1 fruit fly cellular context compared by ENCODE assay signal in the genomic region with DNA sequence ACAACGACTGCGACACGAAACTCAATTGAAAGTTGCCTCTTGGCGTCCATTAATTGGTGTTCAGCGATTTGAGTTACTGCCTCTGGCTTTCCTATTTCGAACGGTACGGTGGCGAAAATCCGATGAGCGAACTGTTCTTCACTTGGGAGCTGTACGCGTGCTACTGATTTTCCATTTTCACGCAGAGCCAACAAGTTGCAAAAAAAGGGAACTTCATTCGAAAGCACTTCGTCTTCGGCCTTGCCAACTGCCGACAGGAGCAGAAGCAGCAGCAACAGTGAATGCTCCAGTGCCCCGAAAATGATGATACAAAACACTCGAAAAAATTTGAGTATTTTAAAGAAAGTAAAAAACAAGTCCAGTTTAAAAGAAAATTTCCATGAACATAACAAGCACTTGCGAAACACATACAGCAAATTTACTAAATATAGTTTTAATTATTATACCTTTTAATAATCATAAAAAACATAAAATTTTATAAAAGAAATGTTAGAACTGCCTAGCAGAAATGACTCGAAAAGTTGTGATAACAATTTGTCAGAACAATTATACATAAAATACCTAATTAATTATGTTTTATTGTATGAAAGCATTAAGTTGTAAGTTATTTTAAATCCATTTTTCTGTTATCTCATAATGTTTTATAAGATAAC.
TF ChIP-seq lines count a peak whose summit lies in the region.

No protein-coding gene starts in this region.

TF ChIP-seq in whole organism, embryonic, 481 proteins besides CTCF, POLR2A, EP300 and RAD21 (continued from another document and continues in another):
- no peak for TF ChIP-seq cg (GFP tag; optimal IDR thresholded peaks at IDR 0.05; lab: Kevin White, UChicago)
- no peak for TF ChIP-seq CG3407 (GFP tag; optimal IDR thresholded peaks at IDR 0.05; lab: Kevin White, UChicago)
- TF ChIP-seq CG16863 (GFP tag; optimal IDR thresholded peaks at IDR 0.05; lab: Kevin White, UChicago): no peak
- no peak for TF ChIP-seq Dad (GFP tag; optimal IDR thresholded peaks at IDR 0.05; lab: Kevin White, UChicago)
- TF ChIP-seq stc (GFP tag; IDR thresholded peaks at IDR 0.05; lab: Robert Waterston, UW): no peak
- no peak for TF ChIP-seq sd (tag; optimal IDR thresholded peaks at IDR 0.05; lab: Kevin White, UChicago)
- TF ChIP-seq CG1647 (GFP tag; optimal IDR thresholded peaks at IDR 0.05; lab: Kevin White, UChicago): no peak
- no peak for TF ChIP-seq mld (GFP tag; IDR thresholded peaks at IDR 0.05; lab: Robert Waterston, UW; ENCODE audit: partially characterized antibody)
- TF ChIP-seq CG6765 (GFP tag; optimal IDR thresholded peaks at IDR 0.05; lab: Kevin White, UChicago): peak; percentile 53
- no peak for TF ChIP-seq CG11398 (GFP tag; optimal IDR thresholded peaks at IDR 0.05; lab: Kevin White, UChicago)
- TF ChIP-seq bcd (GFP tag; optimal IDR thresholded peaks at IDR 0.05; lab: Kevin White, UChicago): peak; percentile 49
- no peak for TF ChIP-seq CG14965 (GFP tag; optimal IDR thresholded peaks at IDR 0.05; lab: Kevin White, UChicago; ENCODE audit: borderline replicate concordance)
- no peak for TF ChIP-seq shn (GFP tag; optimal IDR thresholded peaks at IDR 0.05; lab: Kevin White, UChicago)
- no peak for TF ChIP-seq CG4282 (GFP tag; optimal IDR thresholded peaks at IDR 0.05; lab: Kevin White, UChicago)
- TF ChIP-seq kay (GFP tag; optimal IDR thresholded peaks at IDR 0.05; lab: Kevin White, UChicago): no peak
- TF ChIP-seq dysf (GFP tag; IDR thresholded peaks at IDR 0.05; lab: Robert Waterston, UW): 0 out of 3 replicates have a peak, but pooled peaks have one; percentile 27
- TF ChIP-seq Ada2b (GFP tag; IDR thresholded peaks at IDR 0.05; lab: Robert Waterston, UW): no peak
- TF ChIP-seq Ravus (GFP tag; IDR thresholded peaks at IDR 0.05; lab: Robert Waterston, UW): no peak
- peak; percentile 42 for TF ChIP-seq CG2712 (tag; optimal IDR thresholded peaks at IDR 0.05; lab: Kevin White, UChicago)
- no peak for TF ChIP-seq CG6272 (GFP tag; IDR thresholded peaks at IDR 0.05; lab: Robert Waterston, UW)
- TF ChIP-seq mam (GFP tag; optimal IDR thresholded peaks at IDR 0.05; lab: Kevin White, UChicago): no peak
- TF ChIP-seq CG4360 (GFP tag; IDR thresholded peaks at IDR 0.05; lab: Robert Waterston, UW): no peak
- TF ChIP-seq pum (GFP tag; optimal IDR thresholded peaks at IDR 0.05; lab: Kevin White, UChicago): no peak
- no peak for TF ChIP-seq CG9797 (GFP tag; optimal IDR thresholded peaks at IDR 0.05; lab: Kevin White, UChicago)
- no peak for TF ChIP-seq luna (GFP tag; optimal IDR thresholded peaks at IDR 0.05; lab: Kevin White, UChicago)
- TF ChIP-seq CG10147 (GFP tag; optimal IDR thresholded peaks at IDR 0.05; lab: Kevin White, UChicago): peak; percentile 59
- no peak for TF ChIP-seq pita (GFP tag; optimal IDR thresholded peaks at IDR 0.05; lab: Kevin White, UChicago)
- peak; percentile 29 for TF ChIP-seq CG30403 (GFP tag; optimal IDR thresholded peaks at IDR 0.05; lab: Kevin White, UChicago)
- TF ChIP-seq CG17359 (tag; optimal IDR thresholded peaks at IDR 0.05; lab: Kevin White, UChicago): no peak
- TF ChIP-seq CG7963 (GFP tag; IDR thresholded peaks at IDR 0.05; lab: Robert Waterston, UW; ENCODE audit: partially characterized antibody): no peak
- peak; percentile 38 for TF ChIP-seq CG17385 (GFP tag; optimal IDR thresholded peaks at IDR 0.05; lab: Kevin White, UChicago)
- peak; percentile 6 for TF ChIP-seq Fer2 (tag; optimal IDR thresholded peaks at IDR 0.05; lab: Kevin White, UChicago)
- TF ChIP-seq danr (GFP tag; IDR thresholded peaks at IDR 0.05; lab: Robert Waterston, UW): no peak
- TF ChIP-seq odd (GFP tag; optimal IDR thresholded peaks at IDR 0.05; lab: Kevin White, UChicago): no peak
- no peak for TF ChIP-seq CG4404 (GFP tag; IDR thresholded peaks at IDR 0.05; lab: Robert Waterston, UW)
- no peak for TF ChIP-seq fd64A (GFP tag; optimal IDR thresholded peaks at IDR 0.05; lab: Kevin White, UChicago)
- TF ChIP-seq z (GFP tag; IDR thresholded peaks at IDR 0.05; lab: Robert Waterston, UW): no peak
- TF ChIP-seq sim (GFP tag; IDR thresholded peaks at IDR 0.05; lab: Robert Waterston, UW): no peak
- TF ChIP-seq CG18599 (GFP tag; optimal IDR thresholded peaks at IDR 0.05; lab: Kevin White, UChicago): peak; percentile 82
- TF ChIP-seq CG4854 (GFP tag; optimal IDR thresholded peaks at IDR 0.05; lab: Kevin White, UChicago): no peak
- TF ChIP-seq NC2β (GFP tag; optimal IDR thresholded peaks at IDR 0.05; lab: Kevin White, UChicago): no peak
- TF ChIP-seq E2f2 (GFP tag; IDR thresholded peaks at IDR 0.05; lab: Robert Waterston, UW): no peak
- TF ChIP-seq CG1603 (tag; optimal IDR thresholded peaks at IDR 0.05; lab: Kevin White, UChicago): no peak
- TF ChIP-seq CG11696 (GFP tag; IDR thresholded peaks at IDR 0.05; lab: Robert Waterston, UW): no peak
- peak; percentile 36 for TF ChIP-seq NfI (GFP tag; optimal IDR thresholded peaks at IDR 0.05; lab: Kevin White, UChicago)
- peak; percentile 64 for TF ChIP-seq Deaf1 (tag; optimal IDR thresholded peaks at IDR 0.05; lab: Kevin White, UChicago)
- no peak for TF ChIP-seq CG4617 (GFP tag; optimal IDR thresholded peaks at IDR 0.05; lab: Kevin White, UChicago; ENCODE audit: borderline replicate concordance)
- no peak for TF ChIP-seq ro (GFP tag; IDR thresholded peaks at IDR 0.05; lab: Robert Waterston, UW)
- no peak for TF ChIP-seq Adf1 (GFP tag; IDR thresholded peaks at IDR 0.05; lab: Robert Waterston, UW)
- TF ChIP-seq tll (GFP tag; optimal IDR thresholded peaks at IDR 0.05; lab: Kevin White, UChicago): no peak
- no peak for TF ChIP-seq dm (GFP tag; optimal IDR thresholded peaks at IDR 0.05; lab: Kevin White, UChicago)
- no peak for TF ChIP-seq CG18764 (GFP tag; optimal IDR thresholded peaks at IDR 0.05; lab: Kevin White, UChicago)
- TF ChIP-seq Hmx (GFP tag; optimal IDR thresholded peaks at IDR 0.05; lab: Kevin White, UChicago): no peak
- no peak for TF ChIP-seq Xrp1 (GFP tag; IDR thresholded peaks at IDR 0.05; lab: Robert Waterston, UW)
- TF ChIP-seq CG9215 (GFP tag; IDR thresholded peaks at IDR 0.05; lab: Robert Waterston, UW): no peak
- TF ChIP-seq pfk (GFP tag; optimal IDR thresholded peaks at IDR 0.05; lab: Kevin White, UChicago): no peak
- no peak for TF ChIP-seq Scr (GFP tag; IDR thresholded peaks at IDR 0.05; lab: Robert Waterston, UW; ENCODE audit: partially characterized antibody)
- TF ChIP-seq tio (GFP tag; optimal IDR thresholded peaks at IDR 0.05; lab: Kevin White, UChicago): no peak
- no peak for TF ChIP-seq btn (GFP tag; optimal IDR thresholded peaks at IDR 0.05; lab: Kevin White, UChicago)
- TF ChIP-seq salm (tag; optimal IDR thresholded peaks at IDR 0.05; lab: Kevin White, UChicago): no peak
- no peak for TF ChIP-seq Pdp1 (GFP tag; optimal IDR thresholded peaks at IDR 0.05; lab: Kevin White, UChicago)
- TF ChIP-seq jigr1 (GFP tag; IDR thresholded peaks at IDR 0.05; lab: Robert Waterston, UW): no peak
- TF ChIP-seq cato (GFP tag; optimal IDR thresholded peaks at IDR 0.05; lab: Kevin White, UChicago; ENCODE audit: borderline replicate concordance): no peak
- TF ChIP-seq scrt (GFP tag; optimal IDR thresholded peaks at IDR 0.05; lab: Kevin White, UChicago): peak; percentile 84
- TF ChIP-seq cad (GFP tag; optimal IDR thresholded peaks at IDR 0.05; lab: Kevin White, UChicago): no peak
- TF ChIP-seq H2.0 (GFP tag; IDR thresholded peaks at IDR 0.05; lab: Robert Waterston, UW): no peak
- TF ChIP-seq Rx (GFP tag; IDR thresholded peaks at IDR 0.05; lab: Robert Waterston, UW): no peak
- no peak for TF ChIP-seq CG9609 (GFP tag; optimal IDR thresholded peaks at IDR 0.05; lab: Kevin White, UChicago)
- TF ChIP-seq CG1832 (GFP tag; optimal IDR thresholded peaks at IDR 0.05; lab: Kevin White, UChicago): no peak
- peak; percentile 6 for TF ChIP-seq fd96Cb (tag; optimal IDR thresholded peaks at IDR 0.05; lab: Kevin White, UChicago)
- TF ChIP-seq Hey (tag; optimal IDR thresholded peaks at IDR 0.05; lab: Kevin White, UChicago): no peak
- no peak for TF ChIP-seq hbn (GFP tag; IDR thresholded peaks at IDR 0.05; lab: Robert Waterston, UW; ENCODE audit: partially characterized antibody)
- TF ChIP-seq CG12155 (GFP tag; optimal IDR thresholded peaks at IDR 0.05; lab: Kevin White, UChicago): no peak
- no peak for TF ChIP-seq bowl (GFP tag; IDR thresholded peaks at IDR 0.05; lab: Robert Waterston, UW)
- peak; percentile 38 for TF ChIP-seq Oli (tag; optimal IDR thresholded peaks at IDR 0.05; lab: Kevin White, UChicago)
- TF ChIP-seq NFAT (GFP tag; IDR thresholded peaks at IDR 0.05; lab: Robert Waterston, UW): no peak
- TF ChIP-seq phol (tag; optimal IDR thresholded peaks at IDR 0.05; lab: Kevin White, UChicago): peak; percentile 40
- no peak for TF ChIP-seq run (tag; optimal IDR thresholded peaks at IDR 0.05; lab: Kevin White, UChicago)
- TF ChIP-seq D (optimal IDR thresholded peaks at IDR 0.05; lab: Kevin White, UChicago): no peak
- peak; percentile 30 for TF ChIP-seq D (GFP tag; optimal IDR thresholded peaks at IDR 0.05; lab: Kevin White, UChicago)
- no peak for TF ChIP-seq Lpt (GFP tag; optimal IDR thresholded peaks at IDR 0.05; lab: Kevin White, UChicago)
- TF ChIP-seq HLH3B (GFP tag; IDR thresholded peaks at IDR 0.05; lab: Robert Waterston, UW): no peak
- TF ChIP-seq br (optimal IDR thresholded peaks at IDR 0.05; lab: Kevin White, UChicago): no peak
- no peak for TF ChIP-seq Tbp (GFP tag; optimal IDR thresholded peaks at IDR 0.05; lab: Kevin White, UChicago)
- TF ChIP-seq CG1529 (GFP tag; optimal IDR thresholded peaks at IDR 0.05; lab: Kevin White, UChicago): no peak
- TF ChIP-seq ftz-f1 (GFP tag; optimal IDR thresholded peaks at IDR 0.05; lab: Kevin White, UChicago): no peak
- no peak for TF ChIP-seq CG31388 (GFP tag; optimal IDR thresholded peaks at IDR 0.05; lab: Kevin White, UChicago)
- no peak for TF ChIP-seq Lim3 (GFP tag; IDR thresholded peaks at IDR 0.05; lab: Robert Waterston, UW)
- TF ChIP-seq CG32767 (GFP tag; IDR thresholded peaks at IDR 0.05; lab: Robert Waterston, UW): no peak
- TF ChIP-seq Hr3 (GFP tag; optimal IDR thresholded peaks at IDR 0.05; lab: Kevin White, UChicago): peak; percentile 16
- no peak for TF ChIP-seq gt (GFP tag; IDR thresholded peaks at IDR 0.05; lab: Robert Waterston, UW)
- no peak for TF ChIP-seq klu (GFP tag; IDR thresholded peaks at IDR 0.05; lab: Robert Waterston, UW)
- no peak for TF ChIP-seq Sry-β (GFP tag; optimal IDR thresholded peaks at IDR 0.05; lab: Kevin White, UChicago)
- no peak for TF ChIP-seq ci (GFP tag; IDR thresholded peaks at IDR 0.05; lab: Robert Waterston, UW)
- TF ChIP-seq Max (GFP tag; optimal IDR thresholded peaks at IDR 0.05; lab: Kevin White, UChicago): no peak
- TF ChIP-seq peb (GFP tag; IDR thresholded peaks at IDR 0.05; lab: Robert Waterston, UW): no peak
- no peak for TF ChIP-seq CG15601 (tag; optimal IDR thresholded peaks at IDR 0.05; lab: Kevin White, UChicago)
- no peak for TF ChIP-seq lov (optimal IDR thresholded peaks at IDR 0.05; lab: Kevin White, UChicago)
- no peak for TF ChIP-seq lov (GFP tag; IDR thresholded peaks at IDR 0.05; lab: Robert Waterston, UW)
- no peak for TF ChIP-seq gro (GFP tag; optimal IDR thresholded peaks at IDR 0.05; lab: Kevin White, UChicago)
- TF ChIP-seq Side (GFP tag; optimal IDR thresholded peaks at IDR 0.05; lab: Kevin White, UChicago): no peak
- no peak for TF ChIP-seq MBD-R2 (GFP tag; IDR thresholded peaks at IDR 0.05; lab: Robert Waterston, UW)
- TF ChIP-seq inv (GFP tag; IDR thresholded peaks at IDR 0.05; lab: Robert Waterston, UW; ENCODE audit: partially characterized antibody): no peak
- TF ChIP-seq en (GFP tag; optimal IDR thresholded peaks at IDR 0.05; lab: Kevin White, UChicago): no peak
- TF ChIP-seq CG31224 (GFP tag; IDR thresholded peaks at IDR 0.05; lab: Robert Waterston, UW): no peak
- no peak for TF ChIP-seq ken (GFP tag; IDR thresholded peaks at IDR 0.05; lab: Robert Waterston, UW)
- no peak for TF ChIP-seq bbx (GFP tag; IDR thresholded peaks at IDR 0.05; lab: Robert Waterston, UW; ENCODE audit: partially characterized antibody)
- no peak for TF ChIP-seq ERR (GFP tag; optimal IDR thresholded peaks at IDR 0.05; lab: Kevin White, UChicago)
- TF ChIP-seq zfh1 (GFP tag; IDR thresholded peaks at IDR 0.05; lab: Robert Waterston, UW): no peak
- no peak for TF ChIP-seq CG12219 (GFP tag; optimal IDR thresholded peaks at IDR 0.05; lab: Kevin White, UChicago)
- no peak for TF ChIP-seq H15 (GFP tag; IDR thresholded peaks at IDR 0.05; lab: Robert Waterston, UW)
- TF ChIP-seq insv (GFP tag; optimal IDR thresholded peaks at IDR 0.05; lab: Kevin White, UChicago): no peak
- peak; percentile 55 for TF ChIP-seq CG13424 (tag; optimal IDR thresholded peaks at IDR 0.05; lab: Kevin White, UChicago)
- TF ChIP-seq CG43689 (GFP tag; IDR thresholded peaks at IDR 0.05; lab: Robert Waterston, UW): no peak
- TF ChIP-seq Abd-B (GFP tag; optimal IDR thresholded peaks at IDR 0.05; lab: Kevin White, UChicago): no peak
- TF ChIP-seq NK7.1 (GFP tag; optimal IDR thresholded peaks at IDR 0.05; lab: Kevin White, UChicago): no peak
- TF ChIP-seq Vsx1 (GFP tag; optimal IDR thresholded peaks at IDR 0.05; lab: Kevin White, UChicago): no peak
- TF ChIP-seq CG11695 (GFP tag; IDR thresholded peaks at IDR 0.05; lab: Robert Waterston, UW): no peak
- peak; percentile 48 for TF ChIP-seq CG12659 (GFP tag; optimal IDR thresholded peaks at IDR 0.05; lab: Kevin White, UChicago)
- no peak for TF ChIP-seq slbo (GFP tag; IDR thresholded peaks at IDR 0.05; lab: Robert Waterston, UW)
- TF ChIP-seq E2f1 (GFP tag; IDR thresholded peaks at IDR 0.05; lab: Robert Waterston, UW): no peak
- no peak for TF ChIP-seq Ets97D (GFP tag; optimal IDR thresholded peaks at IDR 0.05; lab: Kevin White, UChicago)
- no peak for TF ChIP-seq ATbp (GFP tag; optimal IDR thresholded peaks at IDR 0.05; lab: Kevin White, UChicago)
- peak; percentile 72 for TF ChIP-seq CG11504 (tag; optimal IDR thresholded peaks at IDR 0.05; lab: Kevin White, UChicago)
- TF ChIP-seq sens-2 (GFP tag; IDR thresholded peaks at IDR 0.05; lab: Robert Waterston, UW): no peak
- TF ChIP-seq CG8089 (GFP tag; optimal IDR thresholded peaks at IDR 0.05; lab: Kevin White, UChicago): no peak
- TF ChIP-seq CG12942 (GFP tag; optimal IDR thresholded peaks at IDR 0.05; lab: Kevin White, UChicago): no peak
- no peak for TF ChIP-seq CG11085 (GFP tag; IDR thresholded peaks at IDR 0.05; lab: Robert Waterston, UW)
- no peak for TF ChIP-seq BEAF-32 (GFP tag; optimal IDR thresholded peaks at IDR 0.05; lab: Kevin White, UChicago)
- no peak for TF ChIP-seq onecut (GFP tag; IDR thresholded peaks at IDR 0.05; lab: Robert Waterston, UW)
- TF ChIP-seq HLH54F (GFP tag; optimal IDR thresholded peaks at IDR 0.05; lab: Kevin White, UChicago): no peak
- peak; percentile 58 for TF ChIP-seq lab (GFP tag; optimal IDR thresholded peaks at IDR 0.05; lab: Kevin White, UChicago)
